Fruit fly (Drosophila melanogaster) whole organism: ENCODE measurements around the gene HemK1.

Experiments used
- CG8478 ChIP-seq: fragments of >200 bp; optimal IDR thresholded peaks from 2 replicates; lab custom pipeline; 2018; ENCODE audit warnings: inconsistent platforms
- Dll ChIP-seq: fragments of >200 bp; optimal IDR thresholded peaks from 2 replicates; lab custom pipeline; 2017
- pan ChIP-seq: fragments of >200 bp; optimal IDR thresholded peaks from 2 replicates; lab custom pipeline; 2017
- psq ChIP-seq: fragments of >200 bp; optimal IDR thresholded peaks from 2 replicates; lab custom pipeline; 2017
- usp ChIP-seq: fragments of >200 bp; optimal IDR thresholded peaks from 2 replicates; lab custom pipeline; 2017; ENCODE audit warnings: missing biosample characterization, missing genetic modification characterization, mixed read lengths

dm6 chr2L:6464780-6465179 is 2.7 kb downstream of the HemK1 start:
- TF ChIP-seq Dll (lab: Kevin White, UChicago) (no peak), CG8478 (lab: Kevin White, UChicago) (no peak), usp (GFP tag; lab: Kevin White, UChicago) (no peak), pan (lab: Kevin White, UChicago) (no peak), psq (lab: Kevin White, UChicago) (no peak)
